Worm (Caenorhabditis elegans) whole organism, late embryonic: ENCODE results near the gene fbxa-219.

ENCODE experiments used
- pat-9 ChIP-seq: fragments of 200-800 bp; sonication (Bioruptor generic); optimal IDR thresholded peaks from 2 replicates; lab custom pipeline; 2018; ENCODE audit warnings: mild to moderate bottlenecking, missing genetic modification characterization, moderate library complexity, missing compliant biosample characterization
- unc-42 ChIP-seq: sonication (generic microtip); optimal IDR thresholded peaks from 2 replicates; lab custom pipeline; 2016; ENCODE audit warnings: missing genotype, missing genetic modification characterization, missing compliant biosample characterization
- unc-55 ChIP-seq: sonication (generic microtip); optimal IDR thresholded peaks from 2 replicates; lab custom pipeline; 2017; ENCODE audit warnings: missing biosample characterization, missing genetic modification reagents, missing genetic modification characterization

- TF ChIP-seq unc-55 (GFP tag; lab: Kevin White, UChicago) (no peak), pat-9 (tag; lab: Kevin White, UChicago) (no peak), unc-42 (tag; lab: Kevin White, UChicago) (no peak)
Observed at ce11 chrIII:2281975-2282957, 8.9 kb upstream of the fbxa-219 start, which contains the start of gene Y54F10BM.3.
